Fruit fly (Drosophila melanogaster) whole organism, embryonic: ENCODE data around the gene CstF50.

Source experiments
- CG10366 ChIP-seq: fragments of 200-800 bp; sonication (Bioruptor generic); IDR thresholded peaks from 2 replicates; pipeline ENCODE4 v1.3.6; 2022; ENCODE audit warnings: missing biosample characterization, missing genetic modification characterization
- CG12104 ChIP-seq: fragments of 200-800 bp; sonication (Bioruptor generic); optimal IDR thresholded peaks from 3 replicates; lab custom pipeline; 2016; ENCODE audit warnings: missing biosample characterization, missing genetic modification characterization
- CG13123 ChIP-seq: fragments of 200-800 bp; sonication (Bioruptor generic); optimal IDR thresholded peaks from 2 replicates; lab custom pipeline; 2016; ENCODE audit warnings: missing biosample characterization, missing genetic modification characterization
- CG14667 ChIP-seq: fragments of 200-800 bp; sonication (Bioruptor generic); IDR thresholded peaks from 2 replicates; pipeline ENCODE4 v1.3.6; 2022; ENCODE audit warnings: missing biosample characterization, missing genetic modification characterization
- CG14710 ChIP-seq: fragments of 200-800 bp; sonication (Bioruptor generic); optimal IDR thresholded peaks from 3 replicates; lab custom pipeline; 2019; ENCODE audit warnings: missing biosample characterization, mild to moderate bottlenecking, missing genetic modification characterization, moderate library complexity
- CG15011 ChIP-seq: fragments of 200-800 bp; sonication (Bioruptor generic); optimal IDR thresholded peaks from 3 replicates; lab custom pipeline; 2018; ENCODE audit warnings: missing biosample characterization, mild to moderate bottlenecking, missing genetic modification characterization
- CG1647 ChIP-seq: fragments of 200-800 bp; sonication (Bioruptor generic); optimal IDR thresholded peaks from 3 replicates; lab custom pipeline; 2016; ENCODE audit warnings: missing biosample characterization, missing genetic modification characterization
- CG16813 ChIP-seq: fragments of 200-800 bp; sonication (Bioruptor generic); IDR thresholded peaks from 3 replicates; pipeline ENCODE4 v1.3.6; 2022; ENCODE audit warnings: missing biosample characterization, missing genetic modification characterization; ENCODE audit not compliant: partially characterized antibody
- CG17186 ChIP-seq: fragments of 200-800 bp; sonication (Bioruptor generic); optimal IDR thresholded peaks from 3 replicates; lab custom pipeline; 2017; ENCODE audit warnings: missing biosample characterization, missing genetic modification reagents, missing genetic modification characterization
- CG30020 ChIP-seq: fragments of 200-800 bp; optimal IDR thresholded peaks from 2 replicates; lab custom pipeline; 2019; ENCODE audit warnings: missing biosample characterization, mild to moderate bottlenecking, missing genetic modification characterization, moderate library complexity
- CG30403 ChIP-seq: fragments of 200-800 bp; sonication (Bioruptor generic); optimal IDR thresholded peaks from 3 replicates; lab custom pipeline; 2016; ENCODE audit warnings: missing biosample characterization, missing genetic modification characterization
- CG31441 ChIP-seq: fragments of 200-800 bp; sonication (Bioruptor generic); IDR thresholded peaks from 2 replicates; pipeline ENCODE4 v1.3.6; 2022; ENCODE audit warnings: missing biosample characterization, missing genetic modification characterization
- CG4282 ChIP-seq: fragments of 200-800 bp; sonication (Bioruptor generic); optimal IDR thresholded peaks from 2 replicates; lab custom pipeline; 2016; ENCODE audit warnings: missing biosample characterization, missing genetic modification characterization
- CG4360 ChIP-seq: fragments of 200-800 bp; sonication (Bioruptor generic); IDR thresholded peaks from 2 replicates; pipeline ENCODE4 v1.3.6; 2022; ENCODE audit warnings: missing biosample characterization, missing genetic modification characterization
- CG4424 ChIP-seq: fragments of 200-800 bp; sonication (Bioruptor generic); optimal IDR thresholded peaks from 3 replicates; lab custom pipeline; 2016; ENCODE audit warnings: missing biosample characterization, missing genetic modification characterization
- CG4617 ChIP-seq: fragments of 200-800 bp; sonication (Bioruptor generic); optimal IDR thresholded peaks from 3 replicates; lab custom pipeline; 2016; ENCODE audit warnings: missing biosample characterization, missing genetic modification characterization, borderline replicate concordance
- CG6791 ChIP-seq: fragments of 200-800 bp; sonication (Bioruptor generic); IDR thresholded peaks from 3 replicates; pipeline ENCODE4 v1.3.6; 2022; ENCODE audit warnings: missing biosample characterization, missing genetic modification characterization; ENCODE audit not compliant: partially characterized antibody
- CkIIα-i1 ChIP-seq: fragments of 200-800 bp; sonication (Bioruptor generic); IDR thresholded peaks from 2 replicates; pipeline ENCODE4 v1.3.6; 2022; ENCODE audit warnings: missing biosample characterization, missing genetic modification characterization
- CoRest ChIP-seq: fragments of 200-800 bp; sonication (Bioruptor generic); optimal IDR thresholded peaks from 3 replicates; lab custom pipeline; 2018; ENCODE audit warnings: missing biosample characterization, mild to moderate bottlenecking, missing genetic modification characterization, moderate library complexity
- Deaf1 ChIP-seq: fragments of 200-800 bp; optimal IDR thresholded peaks from 3 replicates; lab custom pipeline; 2019; ENCODE audit warnings: missing biosample characterization, mild to moderate bottlenecking, missing genetic modification characterization, moderate library complexity
- Doc3 ChIP-seq: fragments of 200-800 bp; sonication (Bioruptor generic); IDR thresholded peaks from 3 replicates; pipeline ENCODE4 v1.3.6; 2022; ENCODE audit warnings: missing biosample characterization, missing genetic modification characterization; ENCODE audit not compliant: partially characterized antibody
- ERR ChIP-seq: fragments of 200-800 bp; sonication (Bioruptor generic); optimal IDR thresholded peaks from 2 replicates; lab custom pipeline; 2016; ENCODE audit warnings: missing biosample characterization, missing genetic modification characterization
- Hmx ChIP-seq: fragments of 200-800 bp; sonication (Bioruptor generic); optimal IDR thresholded peaks from 2 replicates; lab custom pipeline; 2016; ENCODE audit warnings: missing biosample characterization, missing genetic modification characterization
- Hr3 ChIP-seq: fragments of 200-800 bp; sonication (Bioruptor generic); optimal IDR thresholded peaks from 3 replicates; lab custom pipeline; 2016; ENCODE audit warnings: missing biosample characterization, missing genetic modification characterization
- Hr51 ChIP-seq, 2 experiments: fragments of 200-800 bp; sonication (Bioruptor generic); optimal IDR thresholded peaks; 2 replicates in 1 of 2; 3 replicates in 1 of 2; lab custom pipeline; 2016 to 2018; ENCODE audit warnings: missing biosample characterization in 2 of 2, missing genetic modification characterization in 2 of 2, mild to moderate bottlenecking in 1 of 2, moderate library complexity in 1 of 2
- Meics ChIP-seq: fragments of 200-800 bp; sonication (Bioruptor generic); optimal IDR thresholded peaks from 2 replicates; lab custom pipeline; 2017; ENCODE audit warnings: missing biosample characterization, mild to moderate bottlenecking, missing genetic modification characterization
- Optix ChIP-seq: fragments of 200-800 bp; sonication (Bioruptor generic); IDR thresholded peaks from 3 replicates; pipeline ENCODE4 v1.3.6; 2022; ENCODE audit warnings: missing biosample characterization, missing genetic modification characterization
- Sry-δ ChIP-seq: fragments of 200-800 bp; sonication (Bioruptor generic); optimal IDR thresholded peaks from 2 replicates; lab custom pipeline; 2016; ENCODE audit warnings: missing biosample characterization, missing genetic modification characterization
- ash1 ChIP-seq: fragments of 200-800 bp; sonication (Bioruptor generic); optimal IDR thresholded peaks from 2 replicates; lab custom pipeline; 2018; ENCODE audit warnings: missing biosample characterization, mild to moderate bottlenecking, missing genetic modification characterization
- bowl ChIP-seq: fragments of 200-800 bp; sonication (Bioruptor generic); IDR thresholded peaks from 2 replicates; pipeline ENCODE4 v1.3.6; 2022; ENCODE audit warnings: missing biosample characterization, missing genetic modification characterization
- btn ChIP-seq: fragments of 200-800 bp; sonication (Bioruptor generic); optimal IDR thresholded peaks from 2 replicates; lab custom pipeline; 2016; ENCODE audit warnings: missing biosample characterization, missing genetic modification characterization
- chinmo ChIP-seq: fragments of 200-800 bp; sonication (Bioruptor generic); IDR thresholded peaks from 4 replicates; pipeline ENCODE4 v1.3.6; 2022; ENCODE audit warnings: missing biosample characterization, missing genetic modification characterization; ENCODE audit not compliant: partially characterized antibody
- crp ChIP-seq, 2 experiments: fragments of 200-800 bp; sonication (Bioruptor generic); optimal IDR thresholded peaks; 2 replicates in 1 of 2; 3 replicates in 1 of 2; lab custom pipeline; 2017; ENCODE audit warnings: missing biosample characterization in 2 of 2, missing genetic modification characterization in 2 of 2, mild to moderate bottlenecking in 1 of 2, moderate library complexity in 1 of 2
- dysf ChIP-seq: fragments of 200-800 bp; sonication (Bioruptor generic); IDR thresholded peaks from 3 replicates; pipeline ENCODE4 v1.3.6; 2022; ENCODE audit warnings: missing biosample characterization, missing genetic modification characterization
- eyg ChIP-seq: fragments of 200-800 bp; sonication (Bioruptor generic); optimal IDR thresholded peaks from 3 replicates; lab custom pipeline; 2016; ENCODE audit warnings: missing biosample characterization, missing genetic modification characterization
- fd102C ChIP-seq: fragments of 200-800 bp; sonication (Bioruptor generic); optimal IDR thresholded peaks from 2 replicates; lab custom pipeline; 2018; ENCODE audit warnings: missing biosample characterization, mild to moderate bottlenecking, missing genetic modification characterization, moderate library complexity
- grn ChIP-seq: fragments of 200-800 bp; sonication (Bioruptor generic); optimal IDR thresholded peaks from 3 replicates; lab custom pipeline; 2017; ENCODE audit warnings: missing biosample characterization, missing genetic modification characterization
- hbn ChIP-seq: fragments of 200-800 bp; sonication (Bioruptor generic); IDR thresholded peaks from 2 replicates; pipeline ENCODE4 v1.3.6; 2022; ENCODE audit warnings: missing biosample characterization, missing genetic modification characterization; ENCODE audit not compliant: partially characterized antibody
- jumu ChIP-seq: fragments of 200-800 bp; sonication (Bioruptor generic); optimal IDR thresholded peaks from 3 replicates; lab custom pipeline; 2016; ENCODE audit warnings: missing biosample characterization, missing genetic modification characterization
- kni ChIP-seq: fragments of 200-800 bp; sonication (Bioruptor generic); optimal IDR thresholded peaks from 3 replicates; lab custom pipeline; 2017; ENCODE audit warnings: mild to moderate bottlenecking, missing biosample characterization, missing genetic modification reagents, missing genetic modification characterization
- lov ChIP-seq, 2 experiments: fragments of 200-800 bp in 1 of 2; fragments of >200 bp in 1 of 2; sonication (Bioruptor generic) in 1 of 2; IDR thresholded peaks in 1 of 2; optimal IDR thresholded peaks in 1 of 2; 2 replicates in 1 of 2; 3 replicates in 1 of 2; pipeline versions ENCODE4 v1.3.6 to Lab custom; 2017 to 2022; ENCODE audit warnings: missing biosample characterization in 1 of 2, missing genetic modification characterization in 1 of 2
- maf-S ChIP-seq: fragments of 200-800 bp; sonication (Bioruptor generic); optimal IDR thresholded peaks from 2 replicates; lab custom pipeline; 2016; ENCODE audit warnings: missing biosample characterization, missing genetic modification characterization
- mld ChIP-seq: fragments of 200-800 bp; sonication (Bioruptor generic); IDR thresholded peaks from 3 replicates; pipeline ENCODE4 v1.3.6; 2022; ENCODE audit warnings: missing biosample characterization, missing genetic modification characterization; ENCODE audit not compliant: partially characterized antibody
- p53 ChIP-seq: fragments of 200-800 bp; sonication (Bioruptor generic); optimal IDR thresholded peaks from 2 replicates; lab custom pipeline; 2016; ENCODE audit warnings: missing biosample characterization, missing genetic modification characterization
- pho ChIP-seq: fragments of 200-800 bp; sonication (Bioruptor generic); optimal IDR thresholded peaks from 2 replicates; lab custom pipeline; 2016; ENCODE audit warnings: missing biosample characterization, missing genetic modification characterization
- psq ChIP-seq: fragments of 200-800 bp; sonication (Bioruptor generic); optimal IDR thresholded peaks from 2 replicates; lab custom pipeline; 2017; ENCODE audit warnings: missing biosample characterization, missing genetic modification characterization
- pum ChIP-seq: fragments of 200-800 bp; sonication (Bioruptor generic); optimal IDR thresholded peaks from 2 replicates; lab custom pipeline; 2016; ENCODE audit warnings: missing biosample characterization, missing genetic modification characterization
- rib ChIP-seq: fragments of 200-800 bp; sonication (Bioruptor generic); IDR thresholded peaks from 2 replicates; pipeline ENCODE4 v1.3.6; 2022; ENCODE audit warnings: missing biosample characterization, missing genetic modification characterization
- sim ChIP-seq: fragments of 200-800 bp; sonication (Bioruptor generic); IDR thresholded peaks from 2 replicates; pipeline ENCODE4 v1.3.6; 2022; ENCODE audit warnings: missing biosample characterization, missing genetic modification characterization
- wek ChIP-seq: fragments of 200-800 bp; sonication (Bioruptor generic); optimal IDR thresholded peaks from 3 replicates; lab custom pipeline; 2018; ENCODE audit warnings: missing biosample characterization, mild to moderate bottlenecking, missing genetic modification characterization, moderate library complexity

The CstF50 gene

DNA sequence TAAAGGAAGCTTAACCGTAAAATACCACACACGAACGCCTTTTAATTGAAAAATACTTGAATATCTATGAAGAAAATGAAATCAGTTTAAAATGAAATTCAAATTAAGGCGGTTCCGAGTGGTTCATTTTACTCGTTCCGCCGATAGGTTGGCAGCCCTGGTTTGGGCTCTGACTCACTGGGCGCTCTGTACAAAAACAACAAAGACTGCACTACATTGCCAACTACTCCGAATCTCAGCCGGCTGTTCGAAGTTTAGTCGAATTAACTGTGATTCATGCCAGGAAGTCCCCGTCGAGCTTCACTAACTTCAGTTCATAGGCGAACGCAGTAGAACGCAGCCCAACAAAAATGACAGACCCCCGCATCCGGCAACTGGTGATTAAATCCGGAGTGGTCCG lies 6.5 kb upstream of the CstF50 start, which contains the start of gene Tbca (continued):
- TF ChIP-seq Deaf1 (tag; lab: Kevin White, UChicago) (no peak), CkIIα-i1 (GFP tag; lab: Robert Waterston, UW) (no peak), Meics (no peak), pho (GFP tag; lab: Kevin White, UChicago) (no peak), crp (GFP tag; optimal IDR thresholded peaks at IDR 0.05; lab: Kevin White, UChicago) (peak in 1 of 2 experiments; percentile 59), sim (GFP tag; lab: Robert Waterston, UW) (no peak), CG14667 (GFP tag; lab: Robert Waterston, UW) (no peak), btn (GFP tag; lab: Kevin White, UChicago) (no peak), CG1647 (GFP tag; lab: Kevin White, UChicago) (no peak), CG30020 (tag; lab: Kevin White, UChicago) (peak; percentile 16), kni (GFP tag; lab: Kevin White, UChicago) (no peak), CG15011 (no peak), CG4617 (peak; percentile 1), Doc3 (GFP tag; lab: Robert Waterston, UW) (no peak), CG17186 (peak; percentile 55), CG4360 (GFP tag; lab: Robert Waterston, UW) (peak; percentile 70), CG16813 (GFP tag; lab: Robert Waterston, UW) (peak; percentile 53; the same call in 2 of the 3 replicates), mld (no peak), CG10366 (GFP tag; lab: Robert Waterston, UW) (no peak), Hmx (no peak), grn (GFP tag; lab: Kevin White, UChicago) (no peak), Optix (GFP tag; lab: Robert Waterston, UW) (no peak), psq (GFP tag; lab: Kevin White, UChicago) (no peak), dysf (GFP tag; lab: Robert Waterston, UW) (no peak), CG4424 (no peak), p53 (GFP tag; lab: Kevin White, UChicago) (no peak), CG6791 (GFP tag; lab: Robert Waterston, UW) (peak; percentile 35; the same call in 1 of the 3 replicates), CG30403 (GFP tag; lab: Kevin White, UChicago) (no peak), fd102C (no peak), CoRest (tag; lab: Kevin White, UChicago) (no peak), lov (optimal IDR thresholded peaks at IDR 0.05; lab: Kevin White, UChicago) (no peak), lov (GFP tag; IDR thresholded peaks at IDR 0.05; lab: Robert Waterston, UW) (no peak), bowl (no peak), chinmo (GFP tag; lab: Robert Waterston, UW) (peak; percentile 78; the same call in 1 of the 4 replicates), pum (no peak), eyg (no peak), Hr3 (no peak), CG12104 (GFP tag; lab: Kevin White, UChicago) (no peak), Hr51 (GFP tag; optimal IDR thresholded peaks at IDR 0.05; lab: Kevin White, UChicago) (no peak), maf-S (GFP tag; lab: Kevin White, UChicago) (no peak), ERR (GFP tag; lab: Kevin White, UChicago) (no peak), ash1 (GFP tag; lab: Kevin White, UChicago) (no peak), Sry-δ (GFP tag; lab: Kevin White, UChicago) (peak; percentile 51), CG14710 (peak; percentile 22), hbn (GFP tag; lab: Robert Waterston, UW) (peak; percentile 48), CG13123 (GFP tag; lab: Kevin White, UChicago) (no peak), CG31441 (GFP tag; lab: Robert Waterston, UW) (no peak), rib (no peak), jumu (GFP tag; lab: Kevin White, UChicago) (no peak), CG4282 (GFP tag; lab: Kevin White, UChicago) (no peak), wek (GFP tag; lab: Kevin White, UChicago) (no peak)
